Worm (Caenorhabditis elegans): ENCODE measurements around the gene aldo-2.

ce11 chrIII:5875705-5876104, 720 bp downstream of the aldo-2 start:
- TF ChIP-seq lin-35 (GFP tag; optimal IDR thresholded peaks at IDR 0.05): no peak
- TF ChIP-seq nhr-27 (tag; optimal IDR thresholded peaks at IDR 0.05): no peak
- TF ChIP-seq B0035.1 (tag; optimal IDR thresholded peaks at IDR 0.05): no peak
- TF ChIP-seq T26A5.8 (tag; optimal IDR thresholded peaks at IDR 0.05): no peak

All from whole organism, young adult.